Fruit fly (Drosophila melanogaster): ENCODE data around the gene CG3402.

DNA sequence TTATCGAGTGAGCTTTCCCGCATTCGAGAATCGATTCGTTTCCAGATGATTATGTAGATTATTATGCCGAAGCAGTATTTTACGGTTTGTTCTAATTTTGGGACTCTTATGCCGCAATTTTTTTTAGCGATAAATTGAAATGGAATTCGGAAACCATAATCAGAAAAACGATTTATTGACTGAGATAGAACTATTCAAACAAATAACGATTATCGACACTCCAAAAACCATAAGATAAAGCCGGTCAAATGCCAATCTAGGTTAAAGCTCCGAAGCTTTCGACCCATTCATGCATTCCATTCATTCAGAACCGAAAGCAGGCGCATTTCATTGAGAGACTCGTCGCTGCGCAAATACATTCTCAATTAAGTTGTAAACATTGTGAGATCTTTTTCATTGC, 5.2 kb downstream of the CG3402 start:
- no peak for TF ChIP-seq CG7101 (tag; optimal IDR thresholded peaks at IDR 0.05)
- no peak for TF ChIP-seq cnc (optimal IDR thresholded peaks at IDR 0.05)
- no peak for TF ChIP-seq CG14711 (tag; optimal IDR thresholded peaks at IDR 0.05)
- TF ChIP-seq Mnt (GFP tag; optimal IDR thresholded peaks at IDR 0.05): no peak
- TF ChIP-seq CG1620 (GFP tag; optimal IDR thresholded peaks at IDR 0.05): no peak
- no peak for TF ChIP-seq CG12768 (GFP tag; optimal IDR thresholded peaks at IDR 0.05)
- TF ChIP-seq Clk (GFP tag; optimal IDR thresholded peaks at IDR 0.05): no peak
- TF ChIP-seq pad (GFP tag; optimal IDR thresholded peaks at IDR 0.05): no peak
- no peak for TF ChIP-seq toe (GFP tag; optimal IDR thresholded peaks at IDR 0.05)
- TF ChIP-seq ovo (GFP tag; optimal IDR thresholded peaks at IDR 0.05): no peak
- TF ChIP-seq CG5204 (GFP tag; optimal IDR thresholded peaks at IDR 0.05): no peak

Measured in whole organism, adult.